Fruit fly (Drosophila melanogaster): ENCODE data around the gene para.

para gene

dm6 chrX:16547390-16547789 is 14.5 kb upstream of the para start, which contains the start of gene CG9902 (continued):
- TF ChIP-seq repo (GFP tag; optimal IDR thresholded peaks at IDR 0.05) (no peak), Hr51 (GFP tag; optimal IDR thresholded peaks at IDR 0.05) (no peak), klu (GFP tag; IDR thresholded peaks at IDR 0.05) (no peak), Oaz (GFP tag; IDR thresholded peaks at IDR 0.05) (no peak), knrl (GFP tag; IDR thresholded peaks at IDR 0.05; ENCODE audit: partially characterized antibody) (peak; percentile 79), CG5953 (GFP tag; IDR thresholded peaks at IDR 0.05) (no peak), jing (GFP tag; optimal IDR thresholded peaks at IDR 0.05) (no peak), ind (GFP tag; optimal IDR thresholded peaks at IDR 0.05) (no peak), row (GFP tag; IDR thresholded peaks at IDR 0.05) (peak; percentile 21; the same call in 1 of the 3 replicates), CG4282 (GFP tag; optimal IDR thresholded peaks at IDR 0.05) (peak; percentile 3), CG3847 (GFP tag; IDR thresholded peaks at IDR 0.05) (peak; percentile 60), Ssrp (tag; optimal IDR thresholded peaks at IDR 0.05) (no peak), CG30020 (tag; optimal IDR thresholded peaks at IDR 0.05) (peak; percentile 1), Myb (GFP tag; optimal IDR thresholded peaks at IDR 0.05) (peak; percentile 94), CG5245 (GFP tag; optimal IDR thresholded peaks at IDR 0.05) (no peak), disco-r (GFP tag; optimal IDR thresholded peaks at IDR 0.05) (no peak), lov (optimal IDR thresholded peaks at IDR 0.05) (no peak), lov (GFP tag; IDR thresholded peaks at IDR 0.05) (no peak), CG6654 (GFP tag; optimal IDR thresholded peaks at IDR 0.05) (no peak), zfh1 (GFP tag; IDR thresholded peaks at IDR 0.05) (no peak), CG7556 (GFP tag; optimal IDR thresholded peaks at IDR 0.05) (no peak), cato (GFP tag; optimal IDR thresholded peaks at IDR 0.05; ENCODE audit: borderline replicate concordance) (no peak), CG8281 (tag; optimal IDR thresholded peaks at IDR 0.05) (no peak), emc (GFP tag; optimal IDR thresholded peaks at IDR 0.05) (no peak), gfzf (GFP tag; optimal IDR thresholded peaks at IDR 0.05) (peak; percentile 65), CG11456 (GFP tag; IDR thresholded peaks at IDR 0.05) (no peak), schlank (tag; optimal IDR thresholded peaks at IDR 0.05) (no peak), Dfd (GFP tag; optimal IDR thresholded peaks at IDR 0.05) (no peak), Mrtf (GFP tag; IDR thresholded peaks at IDR 0.05) (no peak), H2.0 (GFP tag; IDR thresholded peaks at IDR 0.05) (no peak), CG30403 (GFP tag; optimal IDR thresholded peaks at IDR 0.05) (no peak), nerfin-1 (tag; optimal IDR thresholded peaks at IDR 0.05) (no peak), sisA (GFP tag; IDR thresholded peaks at IDR 0.05) (no peak), Deaf1 (tag; optimal IDR thresholded peaks at IDR 0.05) (no peak), inv (GFP tag; IDR thresholded peaks at IDR 0.05; ENCODE audit: partially characterized antibody) (peak; percentile 79), her (GFP tag; optimal IDR thresholded peaks at IDR 0.05) (peak; percentile 27), CG7839 (tag; optimal IDR thresholded peaks at IDR 0.05) (no peak), ab (GFP tag; optimal IDR thresholded peaks at IDR 0.05) (no peak), chm (GFP tag; IDR thresholded peaks at IDR 0.05) (no peak), CG7786 (GFP tag; optimal IDR thresholded peaks at IDR 0.05) (no peak)

- TF ChIP-seq exex (tag; optimal IDR thresholded peaks at IDR 0.05): peak; percentile 17
- TF ChIP-seq sens-2 (GFP tag; IDR thresholded peaks at IDR 0.05): 0 out of 2 replicates have a peak, but pooled peaks have one; percentile 13
- no peak for TF ChIP-seq Hey (tag; optimal IDR thresholded peaks at IDR 0.05)
- TF ChIP-seq grn (GFP tag; optimal IDR thresholded peaks at IDR 0.05): peak; percentile 44
- no peak for TF ChIP-seq CG13624 (GFP tag; optimal IDR thresholded peaks at IDR 0.05)
- TF ChIP-seq ap (GFP tag; IDR thresholded peaks at IDR 0.05): no peak
- TF ChIP-seq CG11696 (GFP tag; IDR thresholded peaks at IDR 0.05): no peak
- peak; percentile 6 for TF ChIP-seq sug (tag; optimal IDR thresholded peaks at IDR 0.05)
These were observed 8.0 kb upstream of the para start, which contains the start of gene CG9903 for dm6 chrX:16540802-16541346. TSS of gene CG9903 (minus strand) at chrX:16540852.

Measured in whole organism, embryonic.